Worm (Caenorhabditis elegans) whole organism, L2 larva: ENCODE data around the gene pph-2.

ENCODE experiments used
- C34F6.9 ChIP-seq: fragments of 150-350 bp; optimal IDR thresholded peaks from 2 replicates; lab custom pipeline; 2014; ENCODE audit warnings: missing biosample characterization, missing genetic modification characterization
- F13H6.1 ChIP-seq: sonication (generic microtip); optimal IDR thresholded peaks from 2 replicates; lab custom pipeline; 2016; ENCODE audit warnings: missing genetic modification characterization, missing compliant biosample characterization
- R02D3.7 ChIP-seq: fragments of 150-350 bp; optimal IDR thresholded peaks from 2 replicates; lab custom pipeline; 2014; ENCODE audit warnings: missing biosample characterization, missing genetic modification characterization
- ZK546.5 ChIP-seq: sonication (generic microtip); optimal IDR thresholded peaks from 2 replicates; lab custom pipeline; 2017; ENCODE audit warnings: missing biosample characterization, missing genetic modification characterization
- aly-2 ChIP-seq: fragments of 150-350 bp; optimal IDR thresholded peaks from 2 replicates; lab custom pipeline; 2014; ENCODE audit warnings: missing biosample characterization, missing genetic modification characterization
- blmp-1 ChIP-seq: sonication (generic microtip); optimal IDR thresholded peaks from 2 replicates; lab custom pipeline; 2017; ENCODE audit warnings: missing genetic modification characterization, mild to moderate bottlenecking, missing compliant biosample characterization, antibody characterized with exemption, moderate library complexity; ENCODE audit not compliant: insufficient read depth
- ceh-16 ChIP-seq: fragments of 150-350 bp; optimal IDR thresholded peaks from 2 replicates; lab custom pipeline; 2014; ENCODE audit warnings: missing biosample characterization, missing genetic modification characterization
- ceh-82 ChIP-seq: fragments of 150-350 bp; optimal IDR thresholded peaks from 2 replicates; lab custom pipeline; 2014; ENCODE audit warnings: missing biosample characterization, missing genetic modification characterization
- crh-2 ChIP-seq: sonication (generic microtip); optimal IDR thresholded peaks from 2 replicates; lab custom pipeline; 2017; ENCODE audit warnings: missing biosample characterization, missing genetic modification characterization
- dmd-4 ChIP-seq: sonication (generic microtip); optimal IDR thresholded peaks from 2 replicates; lab custom pipeline; 2017; ENCODE audit warnings: missing biosample characterization, missing genetic modification characterization
- egl-27 ChIP-seq: sonication (generic microtip); optimal IDR thresholded peaks from 3 replicates; lab custom pipeline; 2017; ENCODE audit warnings: missing biosample characterization, missing genetic modification reagents, missing genetic modification characterization
- elt-1 ChIP-seq: fragments of 150-350 bp; optimal IDR thresholded peaks from 2 replicates; lab custom pipeline; 2014; ENCODE audit warnings: missing biosample characterization, missing genetic modification characterization
- elt-3 ChIP-seq: sonication (generic microtip); optimal IDR thresholded peaks from 2 replicates; lab custom pipeline; 2017; ENCODE audit warnings: missing biosample characterization, missing genetic modification characterization
- fos-1 ChIP-seq: fragments of 150-350 bp; optimal IDR thresholded peaks from 2 replicates; lab custom pipeline; 2014; ENCODE audit warnings: missing biosample characterization, missing genetic modification characterization
- lin-11 ChIP-seq: fragments of 150-350 bp; sonication (generic microtip); optimal IDR thresholded peaks from 2 replicates; lab custom pipeline; 2014; ENCODE audit warnings: missing biosample characterization, missing genetic modification characterization, inconsistent platforms, mixed read lengths
- lin-13 ChIP-seq: fragments of 150-350 bp; optimal IDR thresholded peaks from 2 replicates; lab custom pipeline; 2014; ENCODE audit warnings: missing biosample characterization, missing genetic modification reagents, missing genetic modification characterization
- lin-39 ChIP-seq: fragments of 150-350 bp; optimal IDR thresholded peaks from 2 replicates; lab custom pipeline; 2014; ENCODE audit warnings: missing biosample characterization, missing genetic modification reagents, missing genetic modification characterization
- lsy-2 ChIP-seq, 2 experiments: fragments of 150-350 bp in 1 of 2; sonication (generic microtip) in 1 of 2; optimal IDR thresholded peaks; 2 replicates each; lab custom pipeline; 2014 to 2017; ENCODE audit warnings: missing biosample characterization in 2 of 2, missing genetic modification characterization in 2 of 2
- mab-5 ChIP-seq: fragments of 150-350 bp; optimal IDR thresholded peaks from 2 replicates; lab custom pipeline; 2014; ENCODE audit warnings: missing biosample characterization, missing genetic modification characterization
- mbf-1 ChIP-seq: sonication (generic microtip); optimal IDR thresholded peaks from 2 replicates; lab custom pipeline; 2017; ENCODE audit warnings: missing biosample characterization, missing genetic modification characterization
- nhr-10 ChIP-seq: sonication (generic microtip); optimal IDR thresholded peaks from 2 replicates; lab custom pipeline; 2017; ENCODE audit warnings: missing biosample characterization, missing genetic modification characterization
- nhr-12 ChIP-seq: fragments of 150-350 bp; optimal IDR thresholded peaks from 2 replicates; lab custom pipeline; 2014; ENCODE audit warnings: missing biosample characterization, missing genetic modification characterization
- nhr-129 ChIP-seq: fragments of 150-350 bp; optimal IDR thresholded peaks from 2 replicates; lab custom pipeline; 2014; ENCODE audit warnings: missing biosample characterization, missing genetic modification characterization
- nhr-21 ChIP-seq: fragments of 150-350 bp; optimal IDR thresholded peaks from 2 replicates; lab custom pipeline; 2014; ENCODE audit warnings: missing biosample characterization, missing genetic modification characterization
- nhr-23 ChIP-seq: fragments of 150-350 bp; optimal IDR thresholded peaks from 2 replicates; lab custom pipeline; 2014; ENCODE audit warnings: missing biosample characterization, missing genetic modification reagents, missing genetic modification characterization
- nhr-237 ChIP-seq: fragments of 150-350 bp; optimal IDR thresholded peaks from 2 replicates; lab custom pipeline; 2014; ENCODE audit warnings: missing biosample characterization, missing genetic modification characterization
- nhr-25 ChIP-seq: fragments of 150-350 bp; sonication (generic microtip); optimal IDR thresholded peaks from 3 replicates; lab custom pipeline; 2014; ENCODE audit warnings: missing biosample characterization, missing genetic modification characterization
- nhr-6 ChIP-seq: fragments of 150-350 bp; optimal IDR thresholded peaks from 2 replicates; lab custom pipeline; 2014; ENCODE audit warnings: missing biosample characterization, missing genetic modification characterization
- nhr-77 ChIP-seq: fragments of 150-350 bp; optimal IDR thresholded peaks from 2 replicates; lab custom pipeline; 2014; ENCODE audit warnings: missing biosample characterization, missing genetic modification characterization
- peb-1 ChIP-seq: fragments of 150-350 bp; optimal IDR thresholded peaks from 2 replicates; lab custom pipeline; 2014; ENCODE audit warnings: missing biosample characterization, missing genetic modification characterization
- sem-4 ChIP-seq: fragments of 150-350 bp; optimal IDR thresholded peaks from 2 replicates; lab custom pipeline; 2014; ENCODE audit warnings: missing biosample characterization, missing genetic modification reagents, missing genetic modification characterization
- skn-1 ChIP-seq: sonication (generic microtip); optimal IDR thresholded peaks from 2 replicates; lab custom pipeline; 2017; ENCODE audit warnings: missing biosample characterization, missing genetic modification characterization
- sma-9 ChIP-seq, 2 experiments: fragments of 150-350 bp in 1 of 2; sonication (generic microtip) in 1 of 2; optimal IDR thresholded peaks; 2 replicates each; lab custom pipeline; 2014 to 2016; ENCODE audit warnings: missing genetic modification characterization in 2 of 2, mild to moderate bottlenecking in 1 of 2, missing biosample characterization in 1 of 2, missing compliant biosample characterization in 1 of 2, missing genetic modification reagents in 1 of 2, moderate library complexity in 1 of 2
- snpc-4 ChIP-seq: fragments of 150-350 bp; optimal IDR thresholded peaks from 2 replicates; lab custom pipeline; 2014; ENCODE audit warnings: missing biosample characterization, missing genetic modification characterization
- unc-55 ChIP-seq: fragments of 150-350 bp; sonication (generic microtip); optimal IDR thresholded peaks from 3 replicates; lab custom pipeline; 2014; ENCODE audit warnings: missing biosample characterization, missing genetic modification reagents, missing genetic modification characterization
- unc-62 ChIP-seq: fragments of 150-350 bp; optimal IDR thresholded peaks from 2 replicates; lab custom pipeline; 2014; ENCODE audit warnings: missing biosample characterization, missing genetic modification reagents, missing genetic modification characterization
- zag-1 ChIP-seq: fragments of 150-350 bp; optimal IDR thresholded peaks from 2 replicates; lab custom pipeline; 2014; ENCODE audit warnings: missing biosample characterization, missing genetic modification characterization
- ztf-11 ChIP-seq: sonication (generic microtip); optimal IDR thresholded peaks from 2 replicates; lab custom pipeline; 2017; ENCODE audit warnings: missing biosample characterization, missing genetic modification characterization
- ztf-4 ChIP-seq: fragments of 150-350 bp; optimal IDR thresholded peaks from 2 replicates; lab custom pipeline; 2014; ENCODE audit warnings: missing biosample characterization, missing genetic modification characterization

Gene pph-2

ce11 chrIV:11883478-11883877 lies 5.9 kb upstream of the pph-2 start:
- peak; percentile 48 for TF ChIP-seq nhr-21 (tag; lab: Kevin White, UChicago)
- TF ChIP-seq R02D3.7 (tag; lab: Kevin White, UChicago): no peak
- TF ChIP-seq nhr-77 (tag; lab: Kevin White, UChicago): no peak
- peak; percentile 9 for TF ChIP-seq fos-1 (tag; lab: Kevin White, UChicago)
- peak; percentile 15 for TF ChIP-seq sma-9 (GFP tag; optimal IDR thresholded peaks at IDR 0.05; lab: Kevin White, UChicago)
- TF ChIP-seq sma-9 (tag; optimal IDR thresholded peaks at IDR 0.05; lab: Kevin White, UChicago): no peak
- TF ChIP-seq C34F6.9 (tag; lab: Kevin White, UChicago): no peak
- TF ChIP-seq nhr-237 (tag; lab: Kevin White, UChicago): no peak
- TF ChIP-seq blmp-1 (tag; lab: Kevin White, UChicago): peak; percentile 62

ce11 chrIV:11882534-11882933 lies 5.0 kb upstream of the pph-2 start:
- peak; percentile 58 for TF ChIP-seq sma-9 (GFP tag; optimal IDR thresholded peaks at IDR 0.05; lab: Kevin White, UChicago)
- TF ChIP-seq sma-9 (tag; optimal IDR thresholded peaks at IDR 0.05; lab: Kevin White, UChicago): no peak
- TF ChIP-seq ceh-16 (tag; lab: Kevin White, UChicago): peak; percentile 73
- no peak for TF ChIP-seq peb-1 (tag; lab: Kevin White, UChicago)
- TF ChIP-seq ztf-4 (tag; lab: Kevin White, UChicago): no peak
- TF ChIP-seq ceh-82 (tag; lab: Kevin White, UChicago): no peak
- TF ChIP-seq zag-1 (tag; lab: Kevin White, UChicago): no peak
- TF ChIP-seq nhr-23 (tag; lab: Kevin White, UChicago): no peak
- TF ChIP-seq elt-1 (tag; lab: Kevin White, UChicago): peak; percentile 67

- TF ChIP-seq lin-39 (tag; lab: Kevin White, UChicago) (no peak), aly-2 (tag; lab: Kevin White, UChicago) (no peak), elt-3 (tag; lab: Kevin White, UChicago) (no peak), ztf-11 (tag; lab: Kevin White, UChicago) (no peak), skn-1 (tag; lab: Kevin White, UChicago) (no peak), C34F6.9 (tag; lab: Kevin White, UChicago) (no peak), mbf-1 (tag; lab: Kevin White, UChicago) (no peak), dmd-4 (no peak), R02D3.7 (tag; lab: Kevin White, UChicago) (no peak), nhr-6 (no peak)
- TF ChIP-seq, all 48 proteins: peak for 0
These were observed 675 bp upstream of the pph-2 start, which contains the start of gene cutl-27 for ce11 chrIV:11878249-11878648. TSS of gene cutl-27 (plus strand) at chrIV:11878549.

- no peak for TF ChIP-seq egl-27 (tag; lab: Kevin White, UChicago)
- TF ChIP-seq ZK546.5: no peak
- no peak for TF ChIP-seq F13H6.1 (tag; lab: Kevin White, UChicago)
- TF ChIP-seq nhr-12 (tag; lab: Kevin White, UChicago): no peak
- TF ChIP-seq nhr-10 (tag; lab: Kevin White, UChicago): no peak
- no peak for TF ChIP-seq ceh-82 (tag; lab: Kevin White, UChicago)
- TF ChIP-seq sem-4 (tag; lab: Kevin White, UChicago): no peak
- TF ChIP-seq lin-39 (tag; lab: Kevin White, UChicago): no peak
- no peak for TF ChIP-seq aly-2 (tag; lab: Kevin White, UChicago)
- no peak for TF ChIP-seq crh-2 (tag; lab: Kevin White, UChicago)
- no peak for TF ChIP-seq nhr-6
- no peak for TF ChIP-seq R02D3.7 (tag; lab: Kevin White, UChicago)
- no peak for TF ChIP-seq zag-1 (tag; lab: Kevin White, UChicago)
- no peak for TF ChIP-seq mab-5
- TF ChIP-seq nhr-25 (tag; lab: Kevin White, UChicago): no peak
- no peak for TF ChIP-seq mbf-1 (tag; lab: Kevin White, UChicago)
- TF ChIP-seq unc-62 (GFP tag; lab: Kevin White, UChicago): no peak
These were observed 5.7 kb downstream of the pph-2 start for ce11 chrIV:11871898-11872297.

ce11 chrIV:11871083-11871482 lies 6.5 kb downstream of the pph-2 start:
- TF ChIP-seq mab-5 (no peak), egl-27 (tag; lab: Kevin White, UChicago) (no peak), C34F6.9 (tag; lab: Kevin White, UChicago) (peak; percentile 65), lin-11 (tag; lab: Kevin White, UChicago) (peak; percentile 37), lin-13 (GFP tag; lab: Kevin White, UChicago) (peak; percentile 11), unc-62 (GFP tag; lab: Kevin White, UChicago) (no peak), elt-1 (tag; lab: Kevin White, UChicago) (no peak), nhr-129 (peak; percentile 16), ceh-16 (tag; lab: Kevin White, UChicago) (no peak), snpc-4 (tag; lab: Kevin White, UChicago) (peak; percentile 4), zag-1 (tag; lab: Kevin White, UChicago) (peak; percentile 5), fos-1 (tag; lab: Kevin White, UChicago) (peak; percentile 19), F13H6.1 (tag; lab: Kevin White, UChicago) (peak; percentile 8), lsy-2 (tag; optimal IDR thresholded peaks at IDR 0.05; lab: Kevin White, UChicago) (peak in 1 of 2 experiments; percentile 61), unc-55 (GFP tag; lab: Kevin White, UChicago) (peak; percentile 50)
